Fruit fly (Drosophila melanogaster): ENCODE results near the gene NP15.6.

Gene NP15.6

dm6 chr3R:18999906-19000451, 27.2 kb upstream of the NP15.6 start (continued):
- TF ChIP-seq cg (GFP tag; optimal IDR thresholded peaks at IDR 0.05) (peak; percentile 10), disco-r (GFP tag; optimal IDR thresholded peaks at IDR 0.05) (no peak), CG5180 (GFP tag; optimal IDR thresholded peaks at IDR 0.05) (peak; percentile 19), Sry-δ (GFP tag; optimal IDR thresholded peaks at IDR 0.05) (no peak), CG3281 (GFP tag; optimal IDR thresholded peaks at IDR 0.05) (no peak), shn (GFP tag; optimal IDR thresholded peaks at IDR 0.05) (no peak), cwo (GFP tag; optimal IDR thresholded peaks at IDR 0.05) (no peak), prd (optimal IDR thresholded peaks at IDR 0.05) (no peak), prd (GFP tag; IDR thresholded peaks at IDR 0.05) (no peak), Bgb (GFP tag; IDR thresholded peaks at IDR 0.05; ENCODE audit: partially characterized antibody) (no peak), corto (GFP tag; optimal IDR thresholded peaks at IDR 0.05) (no peak), Aef1 (GFP tag; IDR thresholded peaks at IDR 0.05) (no peak), CG17359 (tag; optimal IDR thresholded peaks at IDR 0.05) (no peak), slou (GFP tag; optimal IDR thresholded peaks at IDR 0.05) (no peak), Med (GFP tag) (peak; percentile 54), CG9215 (GFP tag; IDR thresholded peaks at IDR 0.05) (no peak), row (GFP tag; IDR thresholded peaks at IDR 0.05) (no peak), CG15601 (tag; optimal IDR thresholded peaks at IDR 0.05) (no peak), slp2 (GFP tag; optimal IDR thresholded peaks at IDR 0.05) (no peak), CG9437 (GFP tag; optimal IDR thresholded peaks at IDR 0.05) (no peak)

dm6 chr3R:19001701-19002100, 25.5 kb upstream of the NP15.6 start:
- TF ChIP-seq vvl (GFP tag; IDR thresholded peaks at IDR 0.05) (peak; percentile 54), CG8290 (GFP tag; optimal IDR thresholded peaks at IDR 0.05) (no peak), CG8290 (tag; optimal IDR thresholded peaks at IDR 0.05) (peak in 1 of 2 experiments; percentile 2), chinmo (GFP tag; IDR thresholded peaks at IDR 0.05; ENCODE audit: partially characterized antibody) (0 out of 4 replicates have a peak, but pooled peaks have one; percentile 51), hkb (optimal IDR thresholded peaks at IDR 0.05) (no peak), hkb (GFP tag; IDR thresholded peaks at IDR 0.05) (no peak), B-H2 (GFP tag; optimal IDR thresholded peaks at IDR 0.05) (no peak), ftz-f1 (GFP tag; optimal IDR thresholded peaks at IDR 0.05) (peak; percentile 21), sug (tag; optimal IDR thresholded peaks at IDR 0.05) (peak; percentile 11), tna (GFP tag; IDR thresholded peaks at IDR 0.05; ENCODE audit: partially characterized antibody) (no peak), CG4404 (GFP tag; IDR thresholded peaks at IDR 0.05) (no peak), Stat92E (GFP tag; optimal IDR thresholded peaks at IDR 0.05) (peak in 1 of 3 experiments; percentile 22), toy (GFP tag; IDR thresholded peaks at IDR 0.05) (no peak), CG1792 (GFP tag; optimal IDR thresholded peaks at IDR 0.05) (no peak), ap (GFP tag; IDR thresholded peaks at IDR 0.05) (0 out of 2 replicates have a peak, but pooled peaks have one; percentile 13), mirr (GFP tag; optimal IDR thresholded peaks at IDR 0.05) (peak; percentile 40), CG18599 (GFP tag; optimal IDR thresholded peaks at IDR 0.05) (no peak), Max (GFP tag; optimal IDR thresholded peaks at IDR 0.05) (no peak), CG6254 (GFP tag; optimal IDR thresholded peaks at IDR 0.05) (no peak), Ets65A (GFP tag) (peak; percentile 81), Bgb (GFP tag; IDR thresholded peaks at IDR 0.05; ENCODE audit: partially characterized antibody) (no peak), Deaf1 (tag; optimal IDR thresholded peaks at IDR 0.05) (peak; percentile 33), gsb-n (tag; optimal IDR thresholded peaks at IDR 0.05) (peak; percentile 21), CG13894 (tag; optimal IDR thresholded peaks at IDR 0.05) (peak; percentile 64), Doc3 (GFP tag; IDR thresholded peaks at IDR 0.05; ENCODE audit: partially characterized antibody) (0 out of 3 replicates have a peak, but pooled peaks have one; percentile 15), CG14014 (GFP tag; IDR thresholded peaks at IDR 0.05) (no peak), sd (tag; optimal IDR thresholded peaks at IDR 0.05) (peak; percentile 85), Med (GFP tag) (peak; percentile 51), CG12391 (tag; optimal IDR thresholded peaks at IDR 0.05) (no peak), CG12769 (tag; optimal IDR thresholded peaks at IDR 0.05) (peak; percentile 56), Hand (GFP tag; optimal IDR thresholded peaks at IDR 0.05) (no peak), cg (GFP tag; optimal IDR thresholded peaks at IDR 0.05) (peak; percentile 8), oc (tag; optimal IDR thresholded peaks at IDR 0.05) (peak; percentile 10)

All from whole organism, embryonic.